Fruit fly (Drosophila melanogaster) whole organism, embryonic: Measurements from ENCODE around the gene Scox.

Experiments
- Adf1 ChIP-seq: fragments of 200-800 bp; sonication (Bioruptor generic); IDR thresholded peaks from 2 replicates; pipeline ENCODE4 v1.3.6; 2022; ENCODE audit warnings: missing biosample characterization, missing genetic modification characterization
- Awh ChIP-seq: fragments of 200-800 bp; sonication (Bioruptor generic); IDR thresholded peaks from 2 replicates; pipeline ENCODE4, ENCODE4 v1.3.6; 2022; ENCODE audit warnings: missing biosample characterization, missing genetic modification characterization
- Blimp-1 ChIP-seq: fragments of 200-800 bp; sonication (Bioruptor generic); optimal IDR thresholded peaks from 3 replicates; lab custom pipeline; 2018; ENCODE audit warnings: missing biosample characterization, missing genetic modification characterization, mild to moderate bottlenecking, moderate library complexity, missing genetic modification reagents
- CG10147 ChIP-seq: fragments of 200-800 bp; sonication (Bioruptor generic); optimal IDR thresholded peaks from 2 replicates; lab custom pipeline; 2019; ENCODE audit warnings: missing biosample characterization, mild to moderate bottlenecking, missing genetic modification characterization, moderate library complexity
- CG10654 ChIP-seq: fragments of 200-800 bp; sonication (Bioruptor generic); optimal IDR thresholded peaks from 2 replicates; lab custom pipeline; 2016; ENCODE audit warnings: missing biosample characterization, missing genetic modification characterization
- CG10959 ChIP-seq: fragments of 200-800 bp; sonication (Bioruptor generic); IDR thresholded peaks from 2 replicates; pipeline ENCODE4 v1.3.6; 2022; ENCODE audit warnings: missing biosample characterization, missing genetic modification characterization
- CG11504 ChIP-seq: fragments of 200-800 bp; sonication (Bioruptor generic); optimal IDR thresholded peaks from 3 replicates; lab custom pipeline; 2019; ENCODE audit warnings: missing biosample characterization, mild to moderate bottlenecking, missing genetic modification characterization, moderate library complexity
- CG1233 ChIP-seq: fragments of 200-800 bp; sonication (Bioruptor generic); optimal IDR thresholded peaks from 4 replicates; lab custom pipeline; 2018; ENCODE audit warnings: missing biosample characterization, mild to moderate bottlenecking, missing genetic modification characterization
- CG12659 ChIP-seq: fragments of 200-800 bp; sonication (Bioruptor generic); optimal IDR thresholded peaks from 3 replicates; lab custom pipeline; 2017; ENCODE audit warnings: mild to moderate bottlenecking, missing biosample characterization, missing genetic modification reagents, missing genetic modification characterization
- CG13624 ChIP-seq: fragments of 200-800 bp; sonication (Bioruptor generic); optimal IDR thresholded peaks from 2 replicates; lab custom pipeline; 2016; ENCODE audit warnings: missing biosample characterization, missing genetic modification characterization
- CG16779 ChIP-seq: fragments of 200-800 bp; sonication (Bioruptor generic); IDR thresholded peaks from 2 replicates; pipeline ENCODE4 v1.3.6; 2022; ENCODE audit warnings: missing biosample characterization, missing genetic modification characterization
- CG17361 ChIP-seq: fragments of 200-800 bp; sonication (Bioruptor generic); IDR thresholded peaks from 3 replicates; pipeline ENCODE4 v1.3.6; 2022; ENCODE audit warnings: missing biosample characterization, missing genetic modification characterization
- CG18476 ChIP-seq: fragments of 200-800 bp; sonication (Bioruptor generic); optimal IDR thresholded peaks from 2 replicates; lab custom pipeline; 2016; ENCODE audit warnings: missing biosample characterization, mild to moderate bottlenecking, missing genetic modification characterization
- CG2129 ChIP-seq: fragments of 200-800 bp; sonication (Bioruptor generic); IDR thresholded peaks from 2 replicates; pipeline ENCODE4 v1.3.6; 2022; ENCODE audit warnings: missing biosample characterization, missing genetic modification characterization; ENCODE audit not compliant: partially characterized antibody
- CG33557 ChIP-seq: fragments of 200-800 bp; sonication (Bioruptor generic); optimal IDR thresholded peaks from 2 replicates; lab custom pipeline; 2019; ENCODE audit warnings: missing biosample characterization, mild to moderate bottlenecking, missing genetic modification characterization, moderate library complexity
- CG3995 ChIP-seq: fragments of 200-800 bp; sonication (Bioruptor generic); optimal IDR thresholded peaks from 3 replicates; lab custom pipeline; 2016; ENCODE audit warnings: missing biosample characterization, missing genetic modification characterization
- CG4360 ChIP-seq: fragments of 200-800 bp; sonication (Bioruptor generic); IDR thresholded peaks from 2 replicates; pipeline ENCODE4 v1.3.6; 2022; ENCODE audit warnings: missing biosample characterization, missing genetic modification characterization
- CG4424 ChIP-seq: fragments of 200-800 bp; sonication (Bioruptor generic); optimal IDR thresholded peaks from 3 replicates; lab custom pipeline; 2016; ENCODE audit warnings: missing biosample characterization, missing genetic modification characterization
- CG7963 ChIP-seq: fragments of 200-800 bp; sonication (Bioruptor generic); IDR thresholded peaks from 3 replicates; pipeline ENCODE4 v1.3.6; 2022; ENCODE audit warnings: missing biosample characterization, missing genetic modification characterization; ENCODE audit not compliant: partially characterized antibody
- E2f2 ChIP-seq: fragments of 200-800 bp; sonication (Bioruptor generic); IDR thresholded peaks from 2 replicates; pipeline ENCODE4 v1.3.6; 2022; ENCODE audit warnings: missing biosample characterization, missing genetic modification characterization
- Fer3 ChIP-seq: fragments of 200-800 bp; sonication (Bioruptor generic); optimal IDR thresholded peaks from 2 replicates; lab custom pipeline; 2018; ENCODE audit warnings: missing biosample characterization, mild to moderate bottlenecking, missing genetic modification characterization, moderate library complexity
- H2.0 ChIP-seq: fragments of 200-800 bp; sonication (Bioruptor generic); IDR thresholded peaks from 2 replicates; pipeline ENCODE4 v1.3.6; 2022; ENCODE audit warnings: missing biosample characterization, missing genetic modification characterization
- HHEX ChIP-seq: fragments of 200-800 bp; sonication (Bioruptor generic); optimal IDR thresholded peaks from 3 replicates; lab custom pipeline; 2017; ENCODE audit warnings: missing biosample characterization, mild to moderate bottlenecking, missing genetic modification characterization, missing genetic modification reagents
- NFAT ChIP-seq: fragments of 200-800 bp; sonication (Bioruptor generic); IDR thresholded peaks from 2 replicates; pipeline ENCODE4 v1.3.6; 2022; ENCODE audit warnings: missing biosample characterization, missing genetic modification characterization
- Sox100B ChIP-seq: fragments of 200-800 bp; sonication (Bioruptor generic); optimal IDR thresholded peaks from 3 replicates; lab custom pipeline; 2018; ENCODE audit warnings: missing biosample characterization, mild to moderate bottlenecking, missing genetic modification characterization
- Vsx1 ChIP-seq: fragments of 200-800 bp; sonication (Bioruptor generic); optimal IDR thresholded peaks from 2 replicates; lab custom pipeline; 2017; ENCODE audit warnings: missing biosample characterization, mild to moderate bottlenecking, missing genetic modification characterization, missing genetic modification reagents
- ato ChIP-seq: fragments of 200-800 bp; sonication (Bioruptor generic); IDR thresholded peaks from 2 replicates; pipeline ENCODE4 v1.3.6; 2022; ENCODE audit warnings: missing biosample characterization, missing genetic modification characterization; ENCODE audit not compliant: partially characterized antibody
- ci ChIP-seq: fragments of 200-800 bp; sonication (Bioruptor generic); IDR thresholded peaks from 3 replicates; pipeline ENCODE4 v1.3.6; 2022; ENCODE audit warnings: missing biosample characterization, missing genetic modification characterization
- cwo ChIP-seq: fragments of 200-800 bp; sonication (Bioruptor generic); optimal IDR thresholded peaks from 3 replicates; lab custom pipeline; 2017; ENCODE audit warnings: missing biosample characterization, missing genetic modification characterization, mild to moderate bottlenecking, moderate library complexity, missing genetic modification reagents
- en ChIP-seq: fragments of 200-800 bp; sonication (Bioruptor generic); optimal IDR thresholded peaks from 2 replicates; lab custom pipeline; 2016; ENCODE audit warnings: missing biosample characterization, missing genetic modification characterization
- eve ChIP-seq, 2 experiments: fragments of >200 bp; optimal IDR thresholded peaks; 2 replicates each; lab custom pipeline; 2017; ENCODE audit warnings: missing biosample characterization in 2 of 2, missing genetic modification characterization in 2 of 2
- exex ChIP-seq: fragments of 200-800 bp; sonication (Bioruptor generic); optimal IDR thresholded peaks from 4 replicates; lab custom pipeline; 2018; ENCODE audit warnings: missing biosample characterization, mild to moderate bottlenecking, missing genetic modification characterization, moderate library complexity
- fd102C ChIP-seq: fragments of 200-800 bp; sonication (Bioruptor generic); optimal IDR thresholded peaks from 2 replicates; lab custom pipeline; 2018; ENCODE audit warnings: missing biosample characterization, mild to moderate bottlenecking, missing genetic modification characterization, moderate library complexity
- gem ChIP-seq: fragments of 200-800 bp; sonication (Bioruptor generic); optimal IDR thresholded peaks from 2 replicates; lab custom pipeline; 2019; ENCODE audit warnings: missing biosample characterization, mild to moderate bottlenecking, missing genetic modification characterization, moderate library complexity
- gfzf ChIP-seq: fragments of 200-800 bp; sonication (Bioruptor generic); optimal IDR thresholded peaks from 2 replicates; lab custom pipeline; 2016; ENCODE audit warnings: missing biosample characterization, mild to moderate bottlenecking, missing genetic modification characterization, moderate library complexity
- grn ChIP-seq: fragments of 200-800 bp; sonication (Bioruptor generic); optimal IDR thresholded peaks from 3 replicates; lab custom pipeline; 2017; ENCODE audit warnings: missing biosample characterization, missing genetic modification characterization
- gro ChIP-seq: fragments of 200-800 bp; sonication (Bioruptor generic); optimal IDR thresholded peaks from 2 replicates; lab custom pipeline; 2016; ENCODE audit warnings: missing biosample characterization, missing genetic modification characterization
- luna ChIP-seq: fragments of 200-800 bp; sonication (Bioruptor generic); optimal IDR thresholded peaks from 2 replicates; lab custom pipeline; 2016; ENCODE audit warnings: missing biosample characterization, missing genetic modification characterization
- pho ChIP-seq: fragments of 200-800 bp; sonication (Bioruptor generic); optimal IDR thresholded peaks from 2 replicates; lab custom pipeline; 2016; ENCODE audit warnings: missing biosample characterization, missing genetic modification characterization
- pum ChIP-seq: fragments of 200-800 bp; sonication (Bioruptor generic); optimal IDR thresholded peaks from 2 replicates; lab custom pipeline; 2016; ENCODE audit warnings: missing biosample characterization, missing genetic modification characterization
- sisA ChIP-seq: fragments of 200-800 bp; sonication (Bioruptor generic); IDR thresholded peaks from 2 replicates; pipeline ENCODE4 v1.3.6; 2022; ENCODE audit warnings: missing biosample characterization, missing genetic modification characterization
- so ChIP-seq: fragments of 200-800 bp; sonication (Bioruptor generic); IDR thresholded peaks from 3 replicates; pipeline ENCODE4 v1.3.6; 2022; ENCODE audit warnings: missing biosample characterization, missing genetic modification characterization
- sr ChIP-seq: fragments of 200-800 bp; sonication (Bioruptor generic); IDR thresholded peaks from 3 replicates; pipeline ENCODE4 v1.3.6; 2022; ENCODE audit warnings: missing biosample characterization, missing genetic modification characterization
- sug ChIP-seq: fragments of 200-800 bp; optimal IDR thresholded peaks from 2 replicates; lab custom pipeline; 2019; ENCODE audit warnings: missing biosample characterization, mild to moderate bottlenecking, missing genetic modification characterization, moderate library complexity
- trem ChIP-seq: fragments of 200-800 bp; optimal IDR thresholded peaks from 3 replicates; lab custom pipeline; 2019; ENCODE audit warnings: missing biosample characterization, mild to moderate bottlenecking, missing genetic modification characterization, moderate library complexity
- vvl ChIP-seq: fragments of 200-800 bp; sonication (Bioruptor generic); IDR thresholded peaks from 2 replicates; pipeline ENCODE4 v1.3.6; 2022; ENCODE audit warnings: missing biosample characterization, missing genetic modification characterization
- wor ChIP-seq: fragments of 200-800 bp; sonication (Bioruptor generic); IDR thresholded peaks from 2 replicates; pipeline ENCODE4 v1.3.6; 2022; ENCODE audit warnings: missing biosample characterization, missing genetic modification characterization
- zen ChIP-seq: fragments of 200-800 bp; sonication (Bioruptor generic); optimal IDR thresholded peaks from 3 replicates; lab custom pipeline; 2018; ENCODE audit warnings: missing biosample characterization, mild to moderate bottlenecking, missing genetic modification characterization, moderate library complexity

The Scox gene

DNA sequence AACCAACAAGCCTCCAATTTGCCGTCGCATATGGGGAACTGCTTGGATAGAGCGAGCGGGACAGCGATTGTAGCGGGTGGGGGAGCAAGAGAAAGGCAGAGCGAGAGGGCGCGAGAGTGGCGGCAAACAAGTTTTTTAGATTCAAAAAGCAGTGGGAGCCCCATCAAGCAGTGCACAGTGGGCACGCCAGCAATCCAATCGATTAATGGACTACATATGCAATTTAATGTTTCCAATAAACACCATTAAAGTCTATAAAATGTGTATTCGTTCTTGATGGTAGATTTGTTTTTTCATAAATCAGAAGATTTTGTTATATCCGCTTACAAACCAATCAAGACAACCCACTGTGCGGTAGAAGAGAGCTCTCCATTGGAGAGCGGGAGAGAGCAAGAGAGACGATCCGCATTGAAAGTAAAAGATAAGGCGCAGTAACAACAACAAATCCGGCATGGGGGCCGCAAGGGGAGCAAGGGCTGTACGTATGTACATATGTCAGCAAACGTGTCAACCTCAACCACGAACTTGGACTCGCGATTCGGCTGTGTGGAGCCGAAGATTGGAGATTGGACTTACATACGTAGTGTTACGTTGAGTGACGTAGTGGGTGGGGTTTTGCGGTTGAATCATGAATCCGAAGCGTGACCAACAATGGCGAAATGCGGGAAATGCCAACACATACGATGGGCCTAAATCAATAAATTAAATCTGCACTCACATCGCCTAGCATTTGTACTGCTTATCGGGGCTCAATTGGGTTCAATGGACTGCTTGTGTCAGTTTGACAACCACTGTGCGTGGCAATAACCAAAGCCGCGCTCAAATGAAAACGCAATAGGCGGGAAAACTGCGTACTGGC, 28.9 kb upstream of the Scox start (continued):
- TF ChIP-seq H2.0 (GFP tag; lab: Robert Waterston, UW) = peak; percentile 99
- peak; percentile 99 for TF ChIP-seq wor
- peak; percentile 99 for TF ChIP-seq Fer3 (tag; lab: Kevin White, UChicago)
- peak; percentile 94 for TF ChIP-seq grn (GFP tag; lab: Kevin White, UChicago)
- peak; percentile 98 for TF ChIP-seq CG11504
- TF ChIP-seq sr (GFP tag; lab: Robert Waterston, UW) = peak; percentile 98
- TF ChIP-seq CG10147 (GFP tag; lab: Kevin White, UChicago) = peak; percentile 97
- TF ChIP-seq CG2129 = no peak
- peak; percentile 97 for TF ChIP-seq Sox100B (GFP tag; lab: Kevin White, UChicago)
- TF ChIP-seq CG7963 (GFP tag; lab: Robert Waterston, UW) = peak; percentile 70
- TF ChIP-seq CG12659 = peak; percentile 99
- TF ChIP-seq gem = peak; percentile 100
- TF ChIP-seq Adf1 (GFP tag; lab: Robert Waterston, UW) = peak; percentile 87
- peak; percentile 100 for TF ChIP-seq sisA
- peak; percentile 99 for TF ChIP-seq gro
- TF ChIP-seq CG10959 (GFP tag; lab: Robert Waterston, UW) = peak; percentile 99
- TF ChIP-seq NFAT (GFP tag; lab: Robert Waterston, UW) = peak; percentile 99
- TF ChIP-seq E2f2 = peak; percentile 88
- TF ChIP-seq CG17361 (GFP tag; lab: Robert Waterston, UW) = peak; percentile 99
- peak; percentile 98 for TF ChIP-seq CG16779 (GFP tag; lab: Robert Waterston, UW)
- TF ChIP-seq fd102C (GFP tag; lab: Kevin White, UChicago) = peak; percentile 78
- TF ChIP-seq Awh (GFP tag; lab: Robert Waterston, UW) = peak; percentile 99

DNA sequence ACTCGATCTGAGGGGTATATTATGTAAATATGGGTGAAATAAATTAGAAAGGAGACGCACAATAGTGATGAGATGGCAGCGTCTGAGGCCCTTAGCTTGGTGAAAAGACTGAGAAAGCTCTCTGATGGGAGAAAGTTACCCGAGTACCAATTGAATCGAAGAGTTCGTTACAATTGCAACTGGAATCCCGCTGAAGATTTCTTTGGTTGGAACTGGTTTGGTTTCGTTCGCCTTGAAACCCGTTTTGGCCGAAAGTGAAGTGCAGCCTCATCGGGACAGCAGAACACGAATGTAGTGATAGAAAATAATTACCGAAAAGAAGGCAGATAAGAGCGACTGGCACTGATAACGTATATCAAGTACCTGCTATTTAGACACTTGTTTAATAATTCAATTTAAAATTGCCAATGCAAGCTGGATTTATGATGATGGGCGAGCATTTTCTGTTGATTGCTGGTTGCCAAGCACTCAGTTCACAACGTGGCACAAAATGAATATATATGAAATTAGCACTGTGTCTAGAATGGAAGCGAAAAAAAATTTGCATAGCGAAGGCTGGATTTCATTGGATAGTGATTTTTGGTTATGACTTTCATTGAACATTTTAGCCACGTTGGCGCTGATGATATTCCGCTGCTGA, 27.7 kb upstream of the Scox start:
- TF ChIP-seq H2.0 (GFP tag; lab: Robert Waterston, UW) (no peak), en (GFP tag; lab: Kevin White, UChicago) (no peak), Blimp-1 (GFP tag; lab: Kevin White, UChicago) (peak; percentile 71), vvl (GFP tag; lab: Robert Waterston, UW) (peak; percentile 51; the same call in 1 of the 2 replicates), ato (GFP tag; lab: Robert Waterston, UW) (0 out of 2 replicates have a peak, but pooled peaks have one; percentile 9), CG1233 (GFP tag; lab: Kevin White, UChicago) (no peak), CG18476 (GFP tag; lab: Kevin White, UChicago) (no peak), gfzf (no peak), eve (GFP tag; optimal IDR thresholded peaks at IDR 0.05; lab: Kevin White, UChicago) (peak in 1 of 2 experiments; percentile 69)

DNA sequence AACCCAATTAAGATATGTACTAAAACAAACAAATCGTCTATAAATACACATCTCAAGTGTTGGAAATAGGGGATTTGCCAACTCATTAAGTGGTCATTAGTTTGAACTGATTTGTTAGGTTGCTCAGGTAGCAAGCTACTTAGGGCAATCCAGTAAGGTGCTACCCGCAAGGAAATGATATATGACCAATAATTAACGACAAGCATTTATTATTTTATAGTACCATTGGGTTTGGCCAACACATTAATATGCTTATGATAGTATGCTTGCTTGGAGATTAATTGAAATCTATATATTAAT, 27.1 kb upstream of the Scox start:
- TF ChIP-seq so (no peak), exex (tag; lab: Kevin White, UChicago) (peak; percentile 98), ci (GFP tag; lab: Robert Waterston, UW) (no peak), cwo (peak; percentile 27), CG13624 (GFP tag; lab: Kevin White, UChicago) (no peak), CG3995 (GFP tag; lab: Kevin White, UChicago) (no peak), HHEX (peak; percentile 2), zen (tag; lab: Kevin White, UChicago) (peak; percentile 92), pho (GFP tag; lab: Kevin White, UChicago) (no peak), sug (tag; lab: Kevin White, UChicago) (peak; percentile 67), trem (tag; lab: Kevin White, UChicago) (no peak), Vsx1 (GFP tag; lab: Kevin White, UChicago) (peak; percentile 71), CG33557 (no peak), CG4424 (GFP tag; lab: Kevin White, UChicago) (no peak), pum (GFP tag; lab: Kevin White, UChicago) (no peak), luna (GFP tag; lab: Kevin White, UChicago) (no peak), CG10654 (no peak), CG4360 (GFP tag; lab: Robert Waterston, UW) (no peak)
